Fruit fly (Drosophila melanogaster) whole organism: ENCODE data around the gene CG42824.

ENCODE experiments used
- CG8478 ChIP-seq: fragments of >200 bp; optimal IDR thresholded peaks from 2 replicates; lab custom pipeline; 2018; ENCODE audit warnings: inconsistent platforms
- Dll ChIP-seq: fragments of >200 bp; optimal IDR thresholded peaks from 2 replicates; lab custom pipeline; 2017
- EcR ChIP-seq, 2 experiments: fragments of >200 bp; optimal IDR thresholded peaks; 2 replicates each; lab custom pipeline; 2017; ENCODE audit warnings: missing biosample characterization in 2 of 2, missing genetic modification characterization in 2 of 2, missing genetic modification reagents in 2 of 2
- pan ChIP-seq: fragments of >200 bp; optimal IDR thresholded peaks from 2 replicates; lab custom pipeline; 2017
- psq ChIP-seq: fragments of >200 bp; optimal IDR thresholded peaks from 2 replicates; lab custom pipeline; 2017
- usp ChIP-seq: fragments of >200 bp; optimal IDR thresholded peaks from 2 replicates; lab custom pipeline; 2017; ENCODE audit warnings: missing biosample characterization, missing genetic modification characterization, mixed read lengths

Gene CG42824

dm6 chr3R:17406411-17406810 is at the start of gene CG42824, which contains the start of gene CG42798:
Gene CG42824 (minus strand): TSS chr3R:17406511.
Gene CG42798 (plus strand): TSS chr3R:17406678.
- TF ChIP-seq Dll (lab: Kevin White, UChicago) = no peak
- TF ChIP-seq psq = no peak
- TF ChIP-seq EcR (GFP tag; optimal IDR thresholded peaks at IDR 0.05; lab: Kevin White, UChicago) = no peak
- no peak for TF ChIP-seq usp
- TF ChIP-seq CG8478 (lab: Kevin White, UChicago) = no peak
- no peak for TF ChIP-seq pan

- no peak for TF ChIP-seq EcR (GFP tag; optimal IDR thresholded peaks at IDR 0.05; lab: Kevin White, UChicago)
- TF ChIP-seq CG8478 (lab: Kevin White, UChicago) = no peak
- TF ChIP-seq pan = no peak
- no peak for TF ChIP-seq psq
- TF ChIP-seq usp = no peak
- TF ChIP-seq Dll (lab: Kevin White, UChicago) = no peak
These were observed 43.1 kb upstream of the CG42824 start for dm6 chr3R:17449402-17449801.

dm6 chr3R:17448758-17449157 is 42.4 kb upstream of the CG42824 start, which contains the start of gene Eh:
Gene Eh (minus strand): TSS chr3R:17448858.
- no peak for TF ChIP-seq psq

- no peak for TF ChIP-seq CG8478 (lab: Kevin White, UChicago)
- TF ChIP-seq psq = no peak
- no peak for TF ChIP-seq pan
- TF ChIP-seq EcR (GFP tag; optimal IDR thresholded peaks at IDR 0.05; lab: Kevin White, UChicago) = no peak
- TF ChIP-seq usp = no peak
- no peak for TF ChIP-seq Dll (lab: Kevin White, UChicago)
These were observed 41.3 kb upstream of the CG42824 start for dm6 chr3R:17447615-17448014.

- TF ChIP-seq EcR (GFP tag; optimal IDR thresholded peaks at IDR 0.05; lab: Kevin White, UChicago) (no peak), psq (no peak), Dll (lab: Kevin White, UChicago) (no peak), CG8478 (lab: Kevin White, UChicago) (no peak), usp (no peak), pan (no peak)
These were observed 34.3 kb upstream of the CG42824 start, which contains the start of gene CG14331 for dm6 chr3R:17440628-17441027. Gene CG14331 (minus strand): TSS chr3R:17440728.

- no peak for TF ChIP-seq Dll (lab: Kevin White, UChicago)
- no peak for TF ChIP-seq pan
- TF ChIP-seq CG8478 (lab: Kevin White, UChicago) = no peak
- TF ChIP-seq usp = no peak
- no peak for TF ChIP-seq EcR (GFP tag; optimal IDR thresholded peaks at IDR 0.05; lab: Kevin White, UChicago)
- no peak for TF ChIP-seq psq
These were observed 28.0 kb upstream of the CG42824 start, which contains the start of gene CG44090 for dm6 chr3R:17434330-17434729. Gene CG44090 (minus strand): TSS chr3R:17434430.

dm6 chr3R:17433117-17433516 is 26.8 kb upstream of the CG42824 start:
- TF ChIP-seq Dll (lab: Kevin White, UChicago) (no peak), pan (no peak), psq (no peak), usp (no peak), EcR (GFP tag; optimal IDR thresholded peaks at IDR 0.05; lab: Kevin White, UChicago) (no peak), CG8478 (lab: Kevin White, UChicago) (no peak)

- TF ChIP-seq EcR (GFP tag; optimal IDR thresholded peaks at IDR 0.05; lab: Kevin White, UChicago) = no peak
- no peak for TF ChIP-seq usp
- no peak for TF ChIP-seq CG8478 (lab: Kevin White, UChicago)
- TF ChIP-seq Dll (lab: Kevin White, UChicago) = no peak
These were observed 24.2 kb upstream of the CG42824 start for dm6 chr3R:17430481-17430880.

- TF ChIP-seq pan (no peak), usp (no peak), CG8478 (lab: Kevin White, UChicago) (no peak), Dll (lab: Kevin White, UChicago) (no peak), EcR (GFP tag; optimal IDR thresholded peaks at IDR 0.05; lab: Kevin White, UChicago) (no peak), psq (no peak)
These were observed 20.0 kb upstream of the CG42824 start for dm6 chr3R:17426265-17426664.

dm6 chr3R:17425417-17425915 is 19.2 kb upstream of the CG42824 start, which contains the start of gene cysu:
Gene cysu (plus strand): TSS chr3R:17425768.
- TF ChIP-seq usp (no peak), psq (no peak), pan (no peak), CG8478 (lab: Kevin White, UChicago) (no peak), Dll (lab: Kevin White, UChicago) (no peak), EcR (GFP tag; optimal IDR thresholded peaks at IDR 0.05; lab: Kevin White, UChicago) (no peak)

- TF ChIP-seq usp = no peak
- TF ChIP-seq pan = no peak
- no peak for TF ChIP-seq psq
- TF ChIP-seq CG8478 (lab: Kevin White, UChicago) = no peak
- no peak for TF ChIP-seq Dll (lab: Kevin White, UChicago)
- TF ChIP-seq EcR (GFP tag; optimal IDR thresholded peaks at IDR 0.05; lab: Kevin White, UChicago) = no peak
These were observed 15.8 kb upstream of the CG42824 start, which contains the start of gene CG14332 for dm6 chr3R:17422102-17422501. Gene CG14332 (minus strand): TSS chr3R:17422202.

dm6 chr3R:17420338-17420737 is 14.0 kb upstream of the CG42824 start, which contains the start of gene CG42835:
Gene CG42835 (plus strand): TSS chr3R:17420638.
- no peak for TF ChIP-seq psq
- TF ChIP-seq Dll (lab: Kevin White, UChicago) = no peak
- TF ChIP-seq pan = no peak
- no peak for TF ChIP-seq CG8478 (lab: Kevin White, UChicago)

dm6 chr3R:17418459-17418858 is 12.1 kb upstream of the CG42824 start, which contains the start of gene CG42834:
Gene CG42834 (plus strand): TSS chr3R:17418759.
- no peak for TF ChIP-seq psq
- TF ChIP-seq usp = no peak
- TF ChIP-seq Dll (lab: Kevin White, UChicago) = no peak
- TF ChIP-seq pan = no peak
- TF ChIP-seq EcR (GFP tag; optimal IDR thresholded peaks at IDR 0.05; lab: Kevin White, UChicago) = no peak
- TF ChIP-seq CG8478 (lab: Kevin White, UChicago) = no peak
